Worm (Caenorhabditis elegans) whole organism, L4/young adult: ENCODE data around the gene lgc-41.

Source experiments
- dao-5 ChIP-seq: sonication (generic microtip); optimal IDR thresholded peaks from 2 replicates; lab custom pipeline; 2016; ENCODE audit warnings: missing genotype, missing genetic modification characterization, moderate library complexity, missing compliant biosample characterization
- him-1 ChIP-seq: sonication (generic microtip); optimal IDR thresholded peaks from 2 replicates; lab custom pipeline; 2016; ENCODE audit warnings: missing genotype, missing genetic modification reagents, missing genetic modification characterization, missing compliant biosample characterization

DNA sequence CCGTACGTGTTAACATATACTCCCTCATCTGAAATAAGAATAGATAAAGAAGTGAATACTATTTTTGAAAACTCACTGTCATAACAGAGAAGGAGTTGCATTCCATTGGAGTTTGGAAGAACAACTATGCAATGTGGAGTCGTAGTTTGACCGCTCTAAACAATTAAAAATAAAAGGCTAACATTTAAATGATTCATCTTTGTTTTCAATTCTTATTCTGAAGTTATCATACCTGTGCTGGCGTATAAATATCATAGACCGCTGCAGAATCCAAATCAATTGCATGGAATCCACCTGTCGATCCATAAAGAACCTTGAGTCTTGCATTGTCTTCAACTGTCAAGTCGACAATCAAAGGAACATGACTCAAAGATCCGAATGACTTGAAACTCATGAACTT lies 31.3 kb upstream of the lgc-41 start:
- TF ChIP-seq him-1 (tag; lab: Kevin White, UChicago) (no peak), dao-5 (tag; lab: Kevin White, UChicago) (no peak)
